Worm (Caenorhabditis elegans): ENCODE data around the gene Y105C5B.1413.

ce11 chrIV:16192754-16193153, 8.3 kb upstream of the Y105C5B.1413 start:
- TF ChIP-seq unc-86 (tag; optimal IDR thresholded peaks at IDR 0.05) (no peak), C08G9.2 (tag; optimal IDR thresholded peaks at IDR 0.05) (no peak), fkh-10 (GFP tag; optimal IDR thresholded peaks at IDR 0.05) (no peak), dmd-4 (tag; optimal IDR thresholded peaks at IDR 0.05; ENCODE audit: borderline replicate concordance) (no peak)
